Fruit fly (Drosophila melanogaster): ENCODE results near the gene heca.
A peak's percentile ranks its signal among the peaks of the same experiment; 100 is the strongest.

heca gene

DNA sequence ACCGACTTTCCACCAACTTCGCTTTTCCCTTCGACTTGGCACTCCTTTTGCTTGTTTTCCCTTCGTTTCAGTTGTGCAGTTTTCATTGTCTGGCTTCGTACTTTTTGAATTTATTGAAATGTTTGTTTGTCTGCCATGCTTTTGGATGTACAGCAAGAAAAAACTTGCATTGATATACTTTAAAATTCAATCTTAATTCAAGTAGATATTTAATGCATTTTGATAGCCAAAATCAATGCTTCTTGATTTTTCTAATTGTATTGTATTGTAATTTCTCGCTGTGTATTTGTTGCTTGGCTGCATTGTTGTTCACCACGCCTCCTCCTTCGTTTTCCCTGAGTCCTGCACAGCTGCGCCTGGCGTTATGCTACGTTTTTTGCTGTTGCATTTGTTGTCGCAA, 77.0 kb downstream of the heca start (continued):
- no peak for TF ChIP-seq dsx (GFP tag; optimal IDR thresholded peaks at IDR 0.05; ENCODE audit: poor library complexity, severe bottlenecking)
- TF ChIP-seq pdm3 (GFP tag; optimal IDR thresholded peaks at IDR 0.05): peak; percentile 24
- TF ChIP-seq CG11762 (GFP tag; optimal IDR thresholded peaks at IDR 0.05; ENCODE audit: insufficient read depth): no peak
- TF ChIP-seq CG34406 (GFP tag; optimal IDR thresholded peaks at IDR 0.05): no peak
- TF ChIP-seq Ets21C (GFP tag; optimal IDR thresholded peaks at IDR 0.05): no peak
- no peak for TF ChIP-seq fd59A (GFP tag; optimal IDR thresholded peaks at IDR 0.05)
- TF ChIP-seq Sox102F (GFP tag; optimal IDR thresholded peaks at IDR 0.05): no peak
- peak; percentile 1 for TF ChIP-seq Met (GFP tag; optimal IDR thresholded peaks at IDR 0.05)
- peak; percentile 15 for TF ChIP-seq topi (GFP tag; optimal IDR thresholded peaks at IDR 0.05)
- TF ChIP-seq CG9139 (GFP tag; optimal IDR thresholded peaks at IDR 0.05): peak; percentile 9
- TF ChIP-seq Eip93F (GFP tag; optimal IDR thresholded peaks at IDR 0.05): no peak
- TF ChIP-seq ss (GFP tag; optimal IDR thresholded peaks at IDR 0.05): peak in 1 of 2 experiments; percentile 10
- TF ChIP-seq salr (GFP tag; optimal IDR thresholded peaks at IDR 0.05): peak in 1 of 2 experiments; percentile 39
- peak; percentile 66 for TF ChIP-seq Eip78C (GFP tag)
- no peak for TF ChIP-seq achi (GFP tag; optimal IDR thresholded peaks at IDR 0.05)

DNA sequence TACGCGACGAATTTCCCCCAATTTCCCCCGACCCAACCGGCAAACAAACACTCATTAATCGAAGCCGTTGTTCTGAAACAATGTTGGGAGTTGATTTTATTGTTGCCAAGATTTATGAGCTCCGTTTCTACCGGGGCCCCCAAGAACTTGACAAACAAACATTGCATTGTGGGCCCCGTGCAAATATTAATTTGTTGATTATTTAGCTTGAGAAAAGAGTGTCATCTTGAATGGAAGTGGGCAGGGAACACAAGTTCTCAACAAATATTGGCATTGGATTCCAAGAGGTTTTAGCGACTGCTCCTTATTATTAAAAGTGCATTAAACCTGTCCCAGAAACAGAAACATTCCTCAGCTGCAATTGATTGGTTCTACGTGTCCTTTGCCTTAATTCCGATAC, 79.3 kb downstream of the heca start:
- TF ChIP-seq vri (GFP tag; optimal IDR thresholded peaks at IDR 0.05) (no peak), Hr4 (GFP tag; optimal IDR thresholded peaks at IDR 0.05) (no peak), Eip93F (GFP tag; optimal IDR thresholded peaks at IDR 0.05) (no peak), Met (GFP tag; optimal IDR thresholded peaks at IDR 0.05) (no peak), Ets96B (tag; optimal IDR thresholded peaks at IDR 0.05) (peak; percentile 23), CG9139 (GFP tag; optimal IDR thresholded peaks at IDR 0.05) (peak; percentile 48), achi (GFP tag; optimal IDR thresholded peaks at IDR 0.05) (peak; percentile 40), spab (GFP tag; optimal IDR thresholded peaks at IDR 0.05) (peak; percentile 57), dsx (GFP tag; optimal IDR thresholded peaks at IDR 0.05; ENCODE audit: poor library complexity, severe bottlenecking) (peak; percentile 70), Gug (GFP tag; IDR thresholded peaks at IDR 0.05) (no peak), esn (GFP tag; optimal IDR thresholded peaks at IDR 0.05) (peak; percentile 20), Sox15 (GFP tag; optimal IDR thresholded peaks at IDR 0.05) (no peak), CG8119 (GFP tag; IDR thresholded peaks at IDR 0.05) (0 out of 3 replicates have a peak, but pooled peaks have one; percentile 15), CG11902 (GFP tag; optimal IDR thresholded peaks at IDR 0.05) (no peak), salr (GFP tag; optimal IDR thresholded peaks at IDR 0.05) (peak in 1 of 2 experiments; percentile 26), Ets21C (GFP tag; optimal IDR thresholded peaks at IDR 0.05) (no peak), CG8632 (GFP tag; optimal IDR thresholded peaks at IDR 0.05) (peak; percentile 50), CG10669 (GFP tag; optimal IDR thresholded peaks at IDR 0.05) (peak; percentile 58), CG4318 (GFP tag; optimal IDR thresholded peaks at IDR 0.05) (no peak), dac (GFP tag; optimal IDR thresholded peaks at IDR 0.05) (no peak), Smox (GFP tag; optimal IDR thresholded peaks at IDR 0.05) (no peak), CG6163 (GFP tag; IDR thresholded peaks at IDR 0.05) (peak; percentile 58; the same call in 1 of the 3 replicates), fd85E (GFP tag; optimal IDR thresholded peaks at IDR 0.05) (no peak), Eip75B (GFP tag; optimal IDR thresholded peaks at IDR 0.05) (peak; percentile 1), Sox102F (GFP tag; optimal IDR thresholded peaks at IDR 0.05) (no peak), CG3032 (tag; optimal IDR thresholded peaks at IDR 0.05) (peak; percentile 38), CG11294 (GFP tag; IDR thresholded peaks at IDR 0.05) (no peak), CG6854 (GFP tag; optimal IDR thresholded peaks at IDR 0.05) (no peak), CG31627 (GFP tag; optimal IDR thresholded peaks at IDR 0.05) (no peak), pdm3 (GFP tag; optimal IDR thresholded peaks at IDR 0.05) (peak; percentile 40), CG15336 (GFP tag; IDR thresholded peaks at IDR 0.05) (no peak), CG6792 (GFP tag; optimal IDR thresholded peaks at IDR 0.05) (peak; percentile 5), eg (GFP tag; IDR thresholded peaks at IDR 0.05) (no peak), fkh (GFP tag; optimal IDR thresholded peaks at IDR 0.05) (no peak), lz (GFP tag; optimal IDR thresholded peaks at IDR 0.05) (no peak), fd59A (GFP tag; optimal IDR thresholded peaks at IDR 0.05) (peak; percentile 18), net (GFP tag; optimal IDR thresholded peaks at IDR 0.05) (peak; percentile 56), Hr38 (GFP tag; optimal IDR thresholded peaks at IDR 0.05) (no peak), Sox14 (GFP tag; optimal IDR thresholded peaks at IDR 0.05) (no peak), svp (GFP tag) (peak; percentile 44), cyc (GFP tag; optimal IDR thresholded peaks at IDR 0.05) (no peak), ss (GFP tag; optimal IDR thresholded peaks at IDR 0.05) (peak; percentile 48 to 50), topi (GFP tag; optimal IDR thresholded peaks at IDR 0.05) (no peak), Lpt (GFP tag; optimal IDR thresholded peaks at IDR 0.05) (no peak), Eip78C (GFP tag) (peak; percentile 92), Hr39 (GFP tag; optimal IDR thresholded peaks at IDR 0.05) (no peak)

All from whole organism, prepupa.